Fruit fly (Drosophila melanogaster): ENCODE measurements around the gene Cp7Fc.

Gene Cp7Fc

DNA sequence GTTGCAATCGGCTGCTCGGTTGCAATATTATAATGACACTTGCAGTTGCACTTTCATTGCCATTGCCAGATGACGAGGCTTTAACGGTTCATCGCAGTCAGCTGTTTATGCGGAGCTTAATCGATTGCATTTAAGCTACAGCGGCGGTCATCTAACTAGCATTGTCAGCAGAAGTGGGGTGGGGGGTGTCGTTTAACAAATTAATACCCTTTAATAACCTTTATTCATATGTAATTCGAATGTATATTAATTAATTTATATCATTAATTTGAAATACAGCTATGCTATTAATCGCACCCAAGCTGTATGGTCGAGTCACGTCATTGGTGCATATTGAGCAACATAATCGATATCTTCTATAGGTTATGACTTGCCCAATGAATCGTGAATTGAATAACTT lies 15.9 kb downstream of the Cp7Fc start (continued):
- TF ChIP-seq MBD-R2 (GFP tag; IDR thresholded peaks at IDR 0.05) (peak; percentile 33; the same call in 1 of the 2 replicates), gro (GFP tag; optimal IDR thresholded peaks at IDR 0.05) (no peak), CG9215 (GFP tag; IDR thresholded peaks at IDR 0.05) (peak; percentile 23; the same call in 1 of the 2 replicates), Tbp (GFP tag; optimal IDR thresholded peaks at IDR 0.05) (no peak), ERR (GFP tag; optimal IDR thresholded peaks at IDR 0.05) (no peak), lab (GFP tag; optimal IDR thresholded peaks at IDR 0.05) (peak; percentile 75), Atf-2 (GFP tag; optimal IDR thresholded peaks at IDR 0.05) (no peak), CG4424 (GFP tag; optimal IDR thresholded peaks at IDR 0.05) (peak; percentile 77), sqz (GFP tag; optimal IDR thresholded peaks at IDR 0.05) (peak; percentile 42), bbx (GFP tag; IDR thresholded peaks at IDR 0.05; ENCODE audit: partially characterized antibody) (no peak), MESR4 (GFP tag; optimal IDR thresholded peaks at IDR 0.05) (no peak), CG6813 (GFP tag; optimal IDR thresholded peaks at IDR 0.05) (peak; percentile 69), Lpt (GFP tag; optimal IDR thresholded peaks at IDR 0.05) (no peak), CG17328 (GFP tag; IDR thresholded peaks at IDR 0.05) (peak; percentile 90), Ravus (GFP tag; IDR thresholded peaks at IDR 0.05) (peak; percentile 64), CG11456 (GFP tag; IDR thresholded peaks at IDR 0.05) (peak; percentile 79), lbe (GFP tag; optimal IDR thresholded peaks at IDR 0.05) (peak; percentile 15), CG1792 (GFP tag; optimal IDR thresholded peaks at IDR 0.05) (no peak), CG10959 (GFP tag; IDR thresholded peaks at IDR 0.05) (peak; percentile 66), stwl (tag; optimal IDR thresholded peaks at IDR 0.05) (no peak), CG7963 (GFP tag; IDR thresholded peaks at IDR 0.05; ENCODE audit: partially characterized antibody) (no peak), CG11723 (GFP tag; optimal IDR thresholded peaks at IDR 0.05) (peak; percentile 61), CG11504 (tag; optimal IDR thresholded peaks at IDR 0.05) (peak; percentile 92), Ets97D (GFP tag; optimal IDR thresholded peaks at IDR 0.05) (no peak), CG3163 (GFP tag; optimal IDR thresholded peaks at IDR 0.05) (no peak), Bgb (GFP tag; IDR thresholded peaks at IDR 0.05; ENCODE audit: partially characterized antibody) (no peak), nerfin-2 (GFP tag; IDR thresholded peaks at IDR 0.05; ENCODE audit: partially characterized antibody) (no peak), CG1647 (GFP tag; optimal IDR thresholded peaks at IDR 0.05) (peak; percentile 48), CG11695 (GFP tag; IDR thresholded peaks at IDR 0.05) (peak; percentile 68; the same call in 2 of the 3 replicates), CG15073 (GFP tag; optimal IDR thresholded peaks at IDR 0.05) (no peak), CG9609 (GFP tag; optimal IDR thresholded peaks at IDR 0.05) (no peak), CG10147 (GFP tag; optimal IDR thresholded peaks at IDR 0.05) (peak; percentile 44), Dad (GFP tag; optimal IDR thresholded peaks at IDR 0.05) (peak; percentile 26), ewg (GFP tag; optimal IDR thresholded peaks at IDR 0.05) (peak; percentile 72), Eip74EF (GFP tag; optimal IDR thresholded peaks at IDR 0.05) (peak in 1 of 2 experiments; percentile 65), ap (GFP tag; IDR thresholded peaks at IDR 0.05) (peak; percentile 88), cato (GFP tag; optimal IDR thresholded peaks at IDR 0.05; ENCODE audit: borderline replicate concordance) (peak; percentile 39), CG4854 (GFP tag; optimal IDR thresholded peaks at IDR 0.05) (peak; percentile 25), Stat92E (GFP tag; optimal IDR thresholded peaks at IDR 0.05) (no peak), Hr78 (GFP tag; optimal IDR thresholded peaks at IDR 0.05) (peak in 1 of 2 experiments; percentile 55), zen2 (GFP tag; IDR thresholded peaks at IDR 0.05; ENCODE audit: partially characterized antibody) (no peak), CG17359 (tag; optimal IDR thresholded peaks at IDR 0.05) (peak; percentile 90), dm (GFP tag; optimal IDR thresholded peaks at IDR 0.05) (no peak), CG4328 (GFP tag; optimal IDR thresholded peaks at IDR 0.05) (peak; percentile 21), zfh1 (GFP tag; IDR thresholded peaks at IDR 0.05) (peak; percentile 84), CG8359 (GFP tag; optimal IDR thresholded peaks at IDR 0.05; ENCODE audit: borderline replicate concordance) (peak; percentile 59), lov (optimal IDR thresholded peaks at IDR 0.05) (no peak), lov (GFP tag; IDR thresholded peaks at IDR 0.05) (peak; percentile 91), Nf-YB (GFP tag; optimal IDR thresholded peaks at IDR 0.05) (peak; percentile 45), disco-r (GFP tag; optimal IDR thresholded peaks at IDR 0.05) (no peak)
